Fruit fly (Drosophila melanogaster) whole organism, embryonic: ENCODE results near the gene dar1.
A peak's percentile ranks its signal among the peaks of the same experiment; 100 is the strongest.

Experiments
- Bgb ChIP-seq: fragments of 200-800 bp; sonication (Bioruptor generic); IDR thresholded peaks from 2 replicates; pipeline ENCODE4 v1.3.6; 2022; ENCODE audit warnings: missing biosample characterization, missing genetic modification characterization; ENCODE audit not compliant: partially characterized antibody
- CG10543 ChIP-seq: fragments of 200-800 bp; sonication (Bioruptor generic); optimal IDR thresholded peaks from 3 replicates; lab custom pipeline; 2017; ENCODE audit warnings: missing biosample characterization, mild to moderate bottlenecking, missing genetic modification characterization, moderate library complexity
- CG11695 ChIP-seq: fragments of 200-800 bp; sonication (Bioruptor generic); IDR thresholded peaks from 3 replicates; pipeline ENCODE4 v1.3.6; 2022; ENCODE audit warnings: missing biosample characterization, missing genetic modification characterization
- CG12659 ChIP-seq: fragments of 200-800 bp; sonication (Bioruptor generic); optimal IDR thresholded peaks from 3 replicates; lab custom pipeline; 2017; ENCODE audit warnings: mild to moderate bottlenecking, missing biosample characterization, missing genetic modification reagents, missing genetic modification characterization
- CG14014 ChIP-seq: fragments of 200-800 bp; sonication (Bioruptor generic); IDR thresholded peaks from 2 replicates; pipeline ENCODE4 v1.3.6; 2022; ENCODE audit warnings: missing biosample characterization, missing genetic modification characterization
- CG16779 ChIP-seq: fragments of 200-800 bp; sonication (Bioruptor generic); IDR thresholded peaks from 2 replicates; pipeline ENCODE4 v1.3.6; 2022; ENCODE audit warnings: missing biosample characterization, missing genetic modification characterization
- CG16815 ChIP-seq: fragments of 200-800 bp; sonication (Bioruptor generic); optimal IDR thresholded peaks from 3 replicates; lab custom pipeline; 2017; ENCODE audit warnings: missing biosample characterization, mild to moderate bottlenecking, missing genetic modification characterization
- CG17328 ChIP-seq: fragments of 200-800 bp; sonication (Bioruptor generic); IDR thresholded peaks from 2 replicates; pipeline ENCODE4 v1.3.6; 2022; ENCODE audit warnings: missing biosample characterization, missing genetic modification characterization
- CG18011 ChIP-seq: fragments of 200-800 bp; sonication (Bioruptor generic); optimal IDR thresholded peaks from 2 replicates; lab custom pipeline; 2017; ENCODE audit warnings: missing biosample characterization, missing genetic modification characterization, mild to moderate bottlenecking, moderate library complexity, missing genotype
- CG32532 ChIP-seq: fragments of 200-800 bp; sonication (Bioruptor generic); IDR thresholded peaks from 2 replicates; pipeline ENCODE4 v1.3.6; 2022; ENCODE audit warnings: missing biosample characterization, missing genetic modification characterization
- CG3726 ChIP-seq: fragments of 200-800 bp; sonication (Bioruptor generic); IDR thresholded peaks from 3 replicates; pipeline ENCODE4, ENCODE4 v1.3.6; 2022; ENCODE audit warnings: missing biosample characterization, missing genetic modification characterization
- CG42726 ChIP-seq: fragments of 200-800 bp; sonication (Bioruptor generic); IDR thresholded peaks from 2 replicates; pipeline ENCODE4 v1.3.6; 2022; ENCODE audit warnings: missing biosample characterization, missing genetic modification characterization; ENCODE audit not compliant: partially characterized antibody
- CG4707 ChIP-seq: fragments of 200-800 bp; sonication (Bioruptor generic); optimal IDR thresholded peaks from 2 replicates; lab custom pipeline; 2018; ENCODE audit warnings: missing biosample characterization, mild to moderate bottlenecking, missing genetic modification characterization, moderate library complexity
- CG6175 ChIP-seq: fragments of 200-800 bp; sonication (Bioruptor generic); IDR thresholded peaks from 3 replicates; pipeline ENCODE4 v1.3.6; 2022; ENCODE audit warnings: missing biosample characterization, missing genetic modification characterization
- CG6791 ChIP-seq: fragments of 200-800 bp; sonication (Bioruptor generic); IDR thresholded peaks from 3 replicates; pipeline ENCODE4 v1.3.6; 2022; ENCODE audit warnings: missing biosample characterization, missing genetic modification characterization; ENCODE audit not compliant: partially characterized antibody
- CG7786 ChIP-seq: fragments of 200-800 bp; sonication (Bioruptor generic); optimal IDR thresholded peaks from 2 replicates; lab custom pipeline; 2016; ENCODE audit warnings: missing biosample characterization, missing genetic modification characterization
- Deaf1 ChIP-seq: fragments of 200-800 bp; optimal IDR thresholded peaks from 3 replicates; lab custom pipeline; 2019; ENCODE audit warnings: missing biosample characterization, mild to moderate bottlenecking, missing genetic modification characterization, moderate library complexity
- Doc3 ChIP-seq: fragments of 200-800 bp; sonication (Bioruptor generic); IDR thresholded peaks from 3 replicates; pipeline ENCODE4 v1.3.6; 2022; ENCODE audit warnings: missing biosample characterization, missing genetic modification characterization; ENCODE audit not compliant: partially characterized antibody
- HLHmδ ChIP-seq: fragments of 200-800 bp; sonication (Bioruptor generic); optimal IDR thresholded peaks from 2 replicates; lab custom pipeline; 2018; ENCODE audit warnings: missing biosample characterization, mild to moderate bottlenecking, missing genetic modification characterization, moderate library complexity
- Hr78 ChIP-seq, 2 experiments: fragments of 200-800 bp in 1 of 2; fragments of >200 bp in 1 of 2; sonication (Bioruptor generic) in 1 of 2; optimal IDR thresholded peaks; 2 replicates each; lab custom pipeline; 2017 to 2019; ENCODE audit warnings: missing biosample characterization in 2 of 2, missing genetic modification characterization in 2 of 2, mild to moderate bottlenecking in 1 of 2, moderate library complexity in 1 of 2
- Jarid2 ChIP-seq: fragments of 200-800 bp; sonication (Bioruptor generic); optimal IDR thresholded peaks from 3 replicates; lab custom pipeline; 2017; ENCODE audit warnings: mild to moderate bottlenecking, missing biosample characterization, missing genetic modification reagents, missing genetic modification characterization
- Med ChIP-seq: fragments of 200-800 bp; sonication (Bioruptor generic); peaks from one replicate; lab custom pipeline; 2016; ENCODE audit warnings: missing biosample characterization, missing genetic modification characterization, mild to moderate bottlenecking, inconsistent platforms, moderate library complexity
- Meics ChIP-seq: fragments of 200-800 bp; sonication (Bioruptor generic); optimal IDR thresholded peaks from 2 replicates; lab custom pipeline; 2017; ENCODE audit warnings: missing biosample characterization, mild to moderate bottlenecking, missing genetic modification characterization
- Nf-YA ChIP-seq: fragments of 200-800 bp; sonication (Bioruptor generic); IDR thresholded peaks from 2 replicates; pipeline ENCODE4 v1.3.6; 2022; ENCODE audit warnings: missing biosample characterization, missing genetic modification characterization
- Nf-YB ChIP-seq: fragments of 200-800 bp; sonication (Bioruptor generic); optimal IDR thresholded peaks from 3 replicates; lab custom pipeline; 2019; ENCODE audit warnings: missing biosample characterization, mild to moderate bottlenecking, missing genetic modification characterization, moderate library complexity
- Nf-YC ChIP-seq: fragments of 200-800 bp; optimal IDR thresholded peaks from 3 replicates; lab custom pipeline; 2019; ENCODE audit warnings: missing biosample characterization, mild to moderate bottlenecking, missing genetic modification characterization, moderate library complexity
- Opbp ChIP-seq: fragments of 200-800 bp; sonication (Bioruptor generic); IDR thresholded peaks from 3 replicates; pipeline ENCODE4 v1.3.6; 2022; ENCODE audit warnings: missing biosample characterization, missing genetic modification characterization; ENCODE audit not compliant: partially characterized antibody
- Rfx ChIP-seq: fragments of 200-800 bp; sonication (Bioruptor generic); IDR thresholded peaks from 2 replicates; pipeline ENCODE4 v1.3.6; 2022; ENCODE audit warnings: missing biosample characterization, missing genetic modification characterization
- Stat92E ChIP-seq, 3 experiments: fragments of >200 bp in 2 of 3; fragments of 200-800 bp in 1 of 3; sonication (Bioruptor generic) in 1 of 3; optimal IDR thresholded peaks; 2 replicates each; lab custom pipeline; 2017 to 2019; ENCODE audit warnings: missing biosample characterization in 3 of 3, missing genetic modification characterization in 3 of 3, mild to moderate bottlenecking in 1 of 3, moderate library complexity in 1 of 3
- Trl ChIP-seq, 3 experiments: fragments of >200 bp in 2 of 3; fragments of 200-800 bp in 1 of 3; sonication (Bioruptor generic) in 1 of 3; optimal IDR thresholded peaks; 2 replicates in 1 of 3; 3 replicates in 2 of 3; lab custom pipeline; 2016 to 2017; ENCODE audit warnings: missing biosample characterization in 1 of 3, missing genetic modification characterization in 1 of 3
- al ChIP-seq: fragments of 200-800 bp; sonication (Bioruptor generic); IDR thresholded peaks from 2 replicates; pipeline ENCODE4 v1.3.6; 2022; ENCODE audit warnings: missing biosample characterization, missing genetic modification characterization
- bbx ChIP-seq: fragments of 200-800 bp; sonication (Bioruptor generic); IDR thresholded peaks from 2 replicates; pipeline ENCODE4 v1.3.6; 2022; ENCODE audit warnings: missing biosample characterization, missing genetic modification characterization; ENCODE audit not compliant: partially characterized antibody
- btn ChIP-seq: fragments of 200-800 bp; sonication (Bioruptor generic); optimal IDR thresholded peaks from 2 replicates; lab custom pipeline; 2016; ENCODE audit warnings: missing biosample characterization, missing genetic modification characterization
- chinmo ChIP-seq: fragments of 200-800 bp; sonication (Bioruptor generic); IDR thresholded peaks from 4 replicates; pipeline ENCODE4 v1.3.6; 2022; ENCODE audit warnings: missing biosample characterization, missing genetic modification characterization; ENCODE audit not compliant: partially characterized antibody
- crc ChIP-seq: fragments of 200-800 bp; sonication (Bioruptor generic); optimal IDR thresholded peaks from 2 replicates; lab custom pipeline; 2016; ENCODE audit warnings: missing biosample characterization, missing genetic modification characterization
- croc ChIP-seq: fragments of 200-800 bp; sonication (Bioruptor generic); conservative IDR thresholded peaks from 3 replicates; pipeline ENCODE4 v1.3.6; 2022; ENCODE audit warnings: missing biosample characterization, missing genetic modification characterization
- crp ChIP-seq, 2 experiments: fragments of 200-800 bp; sonication (Bioruptor generic); optimal IDR thresholded peaks; 2 replicates in 1 of 2; 3 replicates in 1 of 2; lab custom pipeline; 2017; ENCODE audit warnings: missing biosample characterization in 2 of 2, missing genetic modification characterization in 2 of 2, mild to moderate bottlenecking in 1 of 2, moderate library complexity in 1 of 2
- lbe ChIP-seq: fragments of 200-800 bp; sonication (Bioruptor generic); optimal IDR thresholded peaks from 2 replicates; lab custom pipeline; 2016; ENCODE audit warnings: missing biosample characterization, mild to moderate bottlenecking, missing genetic modification characterization
- lov ChIP-seq, 2 experiments: fragments of 200-800 bp in 1 of 2; fragments of >200 bp in 1 of 2; sonication (Bioruptor generic) in 1 of 2; IDR thresholded peaks in 1 of 2; optimal IDR thresholded peaks in 1 of 2; 2 replicates in 1 of 2; 3 replicates in 1 of 2; pipeline versions ENCODE4 v1.3.6 to Lab custom; 2017 to 2022; ENCODE audit warnings: missing biosample characterization in 1 of 2, missing genetic modification characterization in 1 of 2
- otp ChIP-seq: fragments of 200-800 bp; sonication (Bioruptor generic); IDR thresholded peaks from 3 replicates; pipeline ENCODE4, ENCODE4 v1.3.6; 2022; ENCODE audit warnings: missing biosample characterization, missing genetic modification characterization
- pita ChIP-seq: fragments of 200-800 bp; sonication (Bioruptor generic); optimal IDR thresholded peaks from 2 replicates; lab custom pipeline; 2017; ENCODE audit warnings: missing biosample characterization, mild to moderate bottlenecking, missing genetic modification characterization
- sc ChIP-seq, 3 experiments: fragments of >200 bp in 2 of 3; fragments of 200-800 bp in 1 of 3; sonication (Bioruptor generic) in 1 of 3; optimal IDR thresholded peaks; 2 replicates in 2 of 3; 3 replicates in 1 of 3; lab custom pipeline; 2017; ENCODE audit warnings: mild to moderate bottlenecking in 1 of 3, missing biosample characterization in 1 of 3, missing genetic modification characterization in 1 of 3, missing genetic modification reagents in 1 of 3
- tll ChIP-seq, 2 experiments: fragments of 200-800 bp in 1 of 2; fragments of >200 bp in 1 of 2; sonication (Bioruptor generic) in 1 of 2; optimal IDR thresholded peaks; 2 replicates each; lab custom pipeline; 2017 to 2019; ENCODE audit warnings: missing biosample characterization in 2 of 2, missing genetic modification characterization in 2 of 2, mild to moderate bottlenecking in 1 of 2, moderate library complexity in 1 of 2
- unc-4 ChIP-seq: fragments of 200-800 bp; sonication (Bioruptor generic); IDR thresholded peaks from 2 replicates; pipeline ENCODE4 v1.3.6; 2022; ENCODE audit warnings: missing biosample characterization, missing genetic modification characterization; ENCODE audit not compliant: partially characterized antibody
- unpg ChIP-seq: fragments of 200-800 bp; sonication (Bioruptor generic); optimal IDR thresholded peaks from 3 replicates; lab custom pipeline; 2018; ENCODE audit warnings: missing biosample characterization, mild to moderate bottlenecking, missing genetic modification characterization, moderate library complexity

dar1 gene

dm6 chr3L:3626069-3626468, at the start of gene dar1:
Gene dar1 (plus strand): TSS chr3L:3626352.
- peak in 1 of 2 experiments; percentile 42 for TF ChIP-seq crp (GFP tag; optimal IDR thresholded peaks at IDR 0.05; lab: Kevin White, UChicago)
- TF ChIP-seq Meics (GFP tag; lab: Kevin White, UChicago): no peak
- TF ChIP-seq Nf-YA (GFP tag; lab: Robert Waterston, UW): peak; percentile 60; the same call in 1 of the 2 replicates
- TF ChIP-seq bbx (GFP tag; lab: Robert Waterston, UW): peak; percentile 43
- peak; percentile 41; the same call in 1 of the 2 replicates for TF ChIP-seq CG42726 (GFP tag; lab: Robert Waterston, UW)
- peak; percentile 40; the same call in 1 of the 3 replicates for TF ChIP-seq CG6791
- no peak for TF ChIP-seq crc (GFP tag; lab: Kevin White, UChicago)
- peak; percentile 34 for TF ChIP-seq CG10543 (GFP tag; lab: Kevin White, UChicago)
- TF ChIP-seq CG6175 (GFP tag; lab: Robert Waterston, UW): peak; percentile 54; the same call in 1 of the 3 replicates
- TF ChIP-seq CG11695: 0 out of 3 replicates have a peak, but pooled peaks have one; percentile 11
- TF ChIP-seq unc-4 (GFP tag; lab: Robert Waterston, UW): peak; percentile 27; the same call in 1 of the 2 replicates
- TF ChIP-seq lov (optimal IDR thresholded peaks at IDR 0.05; lab: Kevin White, UChicago): no peak
- TF ChIP-seq lov (GFP tag; IDR thresholded peaks at IDR 0.05; lab: Robert Waterston, UW): 0 out of 3 replicates have a peak, but pooled peaks have one; percentile 48
- no peak for TF ChIP-seq CG12659 (GFP tag; lab: Kevin White, UChicago)
- peak; percentile 67; the same call in 2 of the 3 replicates for TF ChIP-seq otp
- TF ChIP-seq Rfx (GFP tag; lab: Robert Waterston, UW): peak; percentile 29; the same call in 1 of the 2 replicates
- TF ChIP-seq CG32532 (GFP tag; lab: Robert Waterston, UW): peak; percentile 29; the same call in 1 of the 2 replicates
- TF ChIP-seq CG7786 (GFP tag; lab: Kevin White, UChicago): no peak
- peak; percentile 71 for TF ChIP-seq CG18011
- peak; percentile 77; the same call in 2 of the 4 replicates for TF ChIP-seq chinmo
- no peak for TF ChIP-seq Stat92E (GFP tag; optimal IDR thresholded peaks at IDR 0.05; lab: Kevin White, UChicago)
- no peak for TF ChIP-seq CG16779
- peak; percentile 80 for TF ChIP-seq Deaf1 (tag; lab: Kevin White, UChicago)
- TF ChIP-seq CG4707: no peak
- TF ChIP-seq Nf-YB (GFP tag; lab: Kevin White, UChicago): peak; percentile 96
- peak; percentile 8 for TF ChIP-seq lbe (GFP tag; lab: Kevin White, UChicago)
- TF ChIP-seq al (GFP tag; lab: Robert Waterston, UW): no peak
- TF ChIP-seq unpg (GFP tag; lab: Kevin White, UChicago): no peak
- no peak for TF ChIP-seq btn (GFP tag; lab: Kevin White, UChicago)
- peak; percentile 32; the same call in 1 of the 2 replicates for TF ChIP-seq Bgb (GFP tag; lab: Robert Waterston, UW)
- no peak for TF ChIP-seq CG3726
- TF ChIP-seq Nf-YC (tag; lab: Kevin White, UChicago): peak; percentile 96
- TF ChIP-seq HLHmδ (GFP tag; lab: Kevin White, UChicago): peak; percentile 42
- no peak for TF ChIP-seq sc (optimal IDR thresholded peaks at IDR 0.05; lab: Kevin White, UChicago)
- TF ChIP-seq sc (GFP tag; optimal IDR thresholded peaks at IDR 0.05; lab: Kevin White, UChicago): no peak
- TF ChIP-seq Med (GFP tag; lab: Kevin White, UChicago): peak; percentile 70
- peak; percentile 81 to 93 for TF ChIP-seq Trl (optimal IDR thresholded peaks at IDR 0.05; lab: Kevin White, UChicago)
- TF ChIP-seq Trl (GFP tag; optimal IDR thresholded peaks at IDR 0.05; lab: Kevin White, UChicago): peak; percentile 8
- peak; percentile 10; the same call in 1 of the 2 replicates for TF ChIP-seq CG17328 (GFP tag; lab: Robert Waterston, UW)
- TF ChIP-seq croc (GFP tag; lab: Robert Waterston, UW): no peak
- TF ChIP-seq Jarid2: peak; percentile 92
- no peak for TF ChIP-seq pita (GFP tag; lab: Kevin White, UChicago)
- peak in 1 of 2 experiments; percentile 40 for TF ChIP-seq Hr78 (GFP tag; optimal IDR thresholded peaks at IDR 0.05; lab: Kevin White, UChicago)
- 0 out of 3 replicates have a peak, but pooled peaks have one; percentile 54 for TF ChIP-seq Opbp
- peak in 1 of 2 experiments; percentile 80 for TF ChIP-seq tll (GFP tag; optimal IDR thresholded peaks at IDR 0.05; lab: Kevin White, UChicago)
- TF ChIP-seq CG16815 (GFP tag; lab: Kevin White, UChicago): no peak
- 0 out of 3 replicates have a peak, but pooled peaks have one; percentile 18 for TF ChIP-seq Doc3 (GFP tag; lab: Robert Waterston, UW)
- TF ChIP-seq CG14014: peak; percentile 9; the same call in 1 of the 2 replicates
